Worm (Caenorhabditis elegans) whole organism, L1 larva: Measurements from ENCODE around the gene dmd-7.

Experiments used
- C16A3.4 ChIP-seq: fragments of 150-350 bp; optimal IDR thresholded peaks from 2 replicates; lab custom pipeline; 2014; ENCODE audit warnings: missing biosample characterization, missing genetic modification characterization
- C34B4.2 ChIP-seq: sonication (generic microtip); optimal IDR thresholded peaks from 2 replicates; lab custom pipeline; 2017; ENCODE audit warnings: mild to moderate bottlenecking, missing genetic modification characterization, missing compliant biosample characterization
- Y116A8C.19 ChIP-seq: sonication (generic microtip); optimal IDR thresholded peaks from 2 replicates; lab custom pipeline; 2016; ENCODE audit warnings: missing compliant biosample characterization, missing genetic modification characterization, borderline replicate concordance
- aha-1 ChIP-seq: fragments of 150-350 bp; optimal IDR thresholded peaks from 2 replicates; lab custom pipeline; 2014; ENCODE audit warnings: missing biosample characterization, missing genetic modification characterization
- alr-1 ChIP-seq: fragments of 200-800 bp; sonication (Bioruptor generic); optimal IDR thresholded peaks from 2 replicates; lab custom pipeline; 2018; ENCODE audit warnings: borderline replicate concordance, mild to moderate bottlenecking, missing genetic modification characterization, missing compliant biosample characterization
- ceh-63 ChIP-seq: fragments of 200-800 bp; sonication (Bioruptor generic); optimal IDR thresholded peaks from 2 replicates; lab custom pipeline; 2018; ENCODE audit warnings: mild to moderate bottlenecking, missing genetic modification characterization, missing compliant biosample characterization
- ceh-8 ChIP-seq: fragments of 200-800 bp; sonication (Bioruptor generic); optimal IDR thresholded peaks from 2 replicates; lab custom pipeline; 2018; ENCODE audit warnings: mild to moderate bottlenecking, missing genetic modification characterization, moderate library complexity, missing compliant biosample characterization
- ceh-82 ChIP-seq, 3 experiments: fragments of 150-350 bp in 1 of 3; sonication (generic microtip) in 2 of 3; optimal IDR thresholded peaks; 2 replicates each; lab custom pipeline; 2014 to 2017; ENCODE audit warnings: missing biosample characterization in 3 of 3, missing genetic modification characterization in 3 of 3
- ceh-88 ChIP-seq: fragments of 200-800 bp; sonication (Bioruptor generic); IDR thresholded peaks from 2 replicates; pipeline ENCODE4 v1.3.6; 2022; ENCODE audit warnings: missing genetic modification characterization, missing compliant biosample characterization
- ceh-90 ChIP-seq: sonication (generic microtip); optimal IDR thresholded peaks from 2 replicates; lab custom pipeline; 2016; ENCODE audit warnings: missing genetic modification characterization, missing compliant biosample characterization
- ces-1 ChIP-seq: fragments of 150-350 bp; optimal IDR thresholded peaks from 2 replicates; lab custom pipeline; 2014; ENCODE audit warnings: missing biosample characterization, missing genetic modification reagents, missing genetic modification characterization
- efl-1 ChIP-seq, 4 experiments: fragments of 150-350 bp; optimal IDR thresholded peaks in 3 of 4; peaks in 1 of 4; 1 replicate in 1 of 4; 2 replicates in 3 of 4; lab custom pipeline; 2014; ENCODE audit warnings: missing biosample characterization in 2 of 4, missing genetic modification characterization in 2 of 4, missing genetic modification reagents in 2 of 4
- egl-13 ChIP-seq: sonication (generic microtip); optimal IDR thresholded peaks from 2 replicates; lab custom pipeline; 2016; ENCODE audit warnings: missing genotype, missing genetic modification reagents, missing genetic modification characterization, missing compliant biosample characterization
- elt-2 ChIP-seq: sonication (generic microtip); optimal IDR thresholded peaks from 2 replicates; lab custom pipeline; 2016; ENCODE audit warnings: missing genetic modification characterization, mild to moderate bottlenecking, inconsistent platforms, missing compliant biosample characterization, missing genetic modification reagents
- elt-3 ChIP-seq, 6 experiments: fragments of 150-350 bp in 1 of 6; sonication (generic microtip); optimal IDR thresholded peaks; 2 replicates each; lab custom pipeline; 2017 to 2018; ENCODE audit warnings: missing biosample characterization in 6 of 6, missing genetic modification characterization in 6 of 6, inconsistent platforms in 1 of 6
- ets-5 ChIP-seq: fragments of 200-800 bp; sonication (Bioruptor generic); IDR thresholded peaks from 2 replicates; pipeline ENCODE4 v1.3.6; 2022; ENCODE audit warnings: missing genetic modification characterization, missing compliant biosample characterization
- fos-1 ChIP-seq: fragments of 150-350 bp; optimal IDR thresholded peaks from 2 replicates; lab custom pipeline; 2014; ENCODE audit warnings: missing biosample characterization, missing genetic modification characterization
- hpl-2 ChIP-seq: fragments of 150-350 bp; optimal IDR thresholded peaks from 2 replicates; lab custom pipeline; 2014; ENCODE audit warnings: missing biosample characterization, missing genetic modification reagents, missing genetic modification characterization
- irx-1 ChIP-seq: sonication (generic microtip); optimal IDR thresholded peaks from 2 replicates; lab custom pipeline; 2016; ENCODE audit warnings: missing genetic modification characterization, missing compliant biosample characterization
- jun-1 ChIP-seq: fragments of 150-350 bp; optimal IDR thresholded peaks from 2 replicates; lab custom pipeline; 2014; ENCODE audit warnings: missing biosample characterization, missing genetic modification reagents, missing genetic modification characterization
- lin-14 ChIP-seq: fragments of 200-800 bp; sonication (Bioruptor generic); optimal IDR thresholded peaks from 2 replicates; lab custom pipeline; 2018; ENCODE audit warnings: mild to moderate bottlenecking, missing genetic modification characterization, moderate library complexity, missing compliant biosample characterization
- lin-39 ChIP-seq: fragments of 150-350 bp; optimal IDR thresholded peaks from 2 replicates; lab custom pipeline; 2014; ENCODE audit warnings: missing biosample characterization, missing genetic modification reagents, missing genetic modification characterization
- lir-3 ChIP-seq: sonication (generic microtip); optimal IDR thresholded peaks from 2 replicates; lab custom pipeline; 2016; ENCODE audit warnings: mild to moderate bottlenecking, missing genetic modification characterization, moderate library complexity, missing compliant biosample characterization; ENCODE audit not compliant: poor library complexity
- mab-9 ChIP-seq: fragments of 200-800 bp; sonication (Bioruptor generic); IDR thresholded peaks from 2 replicates; pipeline ENCODE4 v1.3.6; 2022; ENCODE audit warnings: missing genetic modification reagents, missing genetic modification characterization, missing compliant biosample characterization
- mdl-1 ChIP-seq, 2 experiments: fragments of 150-350 bp; optimal IDR thresholded peaks; 2 replicates each; lab custom pipeline; 2014 to 2017; ENCODE audit warnings: missing biosample characterization in 2 of 2, missing genetic modification characterization in 2 of 2, inconsistent platforms in 1 of 2
- nhr-12 ChIP-seq: sonication (generic microtip); optimal IDR thresholded peaks from 2 replicates; lab custom pipeline; 2017; ENCODE audit warnings: missing biosample characterization, missing genetic modification characterization
- nhr-237 ChIP-seq: fragments of 150-350 bp; optimal IDR thresholded peaks from 2 replicates; lab custom pipeline; 2014; ENCODE audit warnings: missing biosample characterization, missing genetic modification characterization
- nhr-76 ChIP-seq: sonication (generic microtip); optimal IDR thresholded peaks from 2 replicates; lab custom pipeline; 2017; ENCODE audit warnings: missing biosample characterization, missing genetic modification characterization
- nhr-77 ChIP-seq: fragments of 150-350 bp; optimal IDR thresholded peaks from 2 replicates; lab custom pipeline; 2014; ENCODE audit warnings: missing biosample characterization, missing genetic modification characterization
- nhr-85 ChIP-seq: sonication (generic microtip); peaks from one replicate; lab custom pipeline; 2016; ENCODE audit warnings: missing genetic modification characterization, inconsistent platforms, missing compliant biosample characterization
- nhr-90 ChIP-seq: sonication (generic microtip); optimal IDR thresholded peaks from 2 replicates; lab custom pipeline; 2016; ENCODE audit warnings: mild to moderate bottlenecking, missing genetic modification characterization, missing compliant biosample characterization; ENCODE audit not compliant: poor library complexity
- pax-3 ChIP-seq: fragments of 200-800 bp; sonication (Bioruptor generic); optimal IDR thresholded peaks from 2 replicates; lab custom pipeline; 2018; ENCODE audit warnings: mild to moderate bottlenecking, missing genetic modification characterization, moderate library complexity, missing compliant biosample characterization
- rnt-1 ChIP-seq: sonication (generic microtip); optimal IDR thresholded peaks from 2 replicates; lab custom pipeline; 2016; ENCODE audit warnings: mild to moderate bottlenecking, missing genetic modification characterization, moderate library complexity, missing compliant biosample characterization
- skn-1 ChIP-seq: fragments of 150-350 bp; optimal IDR thresholded peaks from 2 replicates; lab custom pipeline; 2014; ENCODE audit warnings: missing biosample characterization, missing genetic modification characterization
- sox-4 ChIP-seq: sonication (generic microtip); optimal IDR thresholded peaks from 2 replicates; lab custom pipeline; 2016; ENCODE audit warnings: missing genetic modification characterization, missing compliant biosample characterization
- sptf-1 ChIP-seq: fragments of 150-350 bp; optimal IDR thresholded peaks from 2 replicates; lab custom pipeline; 2014; ENCODE audit warnings: missing biosample characterization, missing genetic modification characterization
- unc-130 ChIP-seq: fragments of 150-350 bp; optimal IDR thresholded peaks from 2 replicates; lab custom pipeline; 2017; ENCODE audit warnings: missing biosample characterization, missing genetic modification characterization, inconsistent platforms
- unc-62 ChIP-seq: fragments of 150-350 bp; optimal IDR thresholded peaks from 2 replicates; lab custom pipeline; 2014; ENCODE audit warnings: missing biosample characterization, missing genetic modification reagents, missing genetic modification characterization
- unc-86 ChIP-seq: sonication (generic microtip); optimal IDR thresholded peaks from 2 replicates; lab custom pipeline; 2016; ENCODE audit warnings: missing genetic modification characterization, missing compliant biosample characterization
- unc-98 ChIP-seq: fragments of 200-800 bp; sonication (Bioruptor generic); IDR thresholded peaks from 2 replicates; pipeline ENCODE4 v1.3.6; 2022; ENCODE audit warnings: missing genetic modification characterization, missing compliant biosample characterization
- vab-15 ChIP-seq: sonication (generic microtip); optimal IDR thresholded peaks from 2 replicates; lab custom pipeline; 2017; ENCODE audit warnings: missing genotype, mild to moderate bottlenecking, missing genetic modification characterization, missing compliant biosample characterization
- zip-4 ChIP-seq: fragments of 200-800 bp; sonication (Bioruptor generic); optimal IDR thresholded peaks from 2 replicates; lab custom pipeline; 2018; ENCODE audit warnings: mild to moderate bottlenecking, missing genetic modification characterization, moderate library complexity, missing compliant biosample characterization
- ztf-11 ChIP-seq, 2 experiments: sonication (generic microtip); optimal IDR thresholded peaks; 2 replicates each; lab custom pipeline; 2016 to 2017; ENCODE audit warnings: missing genetic modification characterization in 2 of 2, missing biosample characterization in 1 of 2, missing compliant biosample characterization in 1 of 2
- ztf-4 ChIP-seq: fragments of 150-350 bp; optimal IDR thresholded peaks from 2 replicates; lab custom pipeline; 2014; ENCODE audit warnings: missing biosample characterization, missing genetic modification characterization

The dmd-7 gene

ce11 chrV:6206498-6206897 lies 40.2 kb upstream of the dmd-7 start, which contains the start of gene W06H8.2:
Gene W06H8.2, plus strand, starts transcription at chrV:6206755.
- TF ChIP-seq Y116A8C.19 (tag; lab: Kevin White, UChicago) (no peak), sox-4 (tag; lab: Kevin White, UChicago) (no peak), unc-98 (GFP tag; lab: Robert Waterston, UW) (no peak), skn-1 (peak; percentile 95), ceh-88 (no peak), unc-130 (no peak), hpl-2 (GFP tag; lab: Kevin White, UChicago) (no peak), lir-3 (no peak), lin-39 (tag; lab: Kevin White, UChicago) (no peak), nhr-77 (tag; lab: Kevin White, UChicago) (no peak), fos-1 (no peak), mdl-1 (tag; optimal IDR thresholded peaks at IDR 0.05; lab: Kevin White, UChicago) (no peak), unc-62 (GFP tag; lab: Kevin White, UChicago) (no peak), unc-86 (tag; lab: Kevin White, UChicago) (no peak), nhr-85 (tag; lab: Kevin White, UChicago) (peak; percentile 54), irx-1 (tag; lab: Kevin White, UChicago) (no peak), egl-13 (tag; lab: Kevin White, UChicago) (no peak), ceh-8 (GFP tag; lab: Kevin White, UChicago) (no peak), mab-9 (GFP tag; lab: Robert Waterston, UW) (no peak), lin-14 (GFP tag; lab: Kevin White, UChicago) (peak; percentile 24), sptf-1 (tag; lab: Kevin White, UChicago) (no peak), C34B4.2 (no peak), ces-1 (GFP tag; lab: Kevin White, UChicago) (no peak), ztf-11 (tag; optimal IDR thresholded peaks at IDR 0.05; lab: Kevin White, UChicago) (no peak), aha-1 (no peak)

- no peak for TF ChIP-seq egl-13 (tag; lab: Kevin White, UChicago)
- no peak for TF ChIP-seq zip-4
- no peak for TF ChIP-seq unc-62 (GFP tag; lab: Kevin White, UChicago)
- no peak for TF ChIP-seq efl-1 (optimal IDR thresholded peaks at IDR 0.05; lab: Kevin White, UChicago)
- TF ChIP-seq efl-1 (GFP tag; optimal IDR thresholded peaks at IDR 0.05 in 1 of 2; lab: Kevin White, UChicago), result no peak
- no peak for TF ChIP-seq lir-3
- no peak for TF ChIP-seq C16A3.4 (tag; lab: Kevin White, UChicago)
- no peak for TF ChIP-seq mab-9 (GFP tag; lab: Robert Waterston, UW)
- no peak for TF ChIP-seq rnt-1 (tag; lab: Kevin White, UChicago)
- no peak for TF ChIP-seq nhr-76
- no peak for TF ChIP-seq nhr-12 (tag; lab: Kevin White, UChicago)
- no peak for TF ChIP-seq ets-5
- no peak for TF ChIP-seq elt-3 (tag; optimal IDR thresholded peaks at IDR 0.05; lab: Kevin White, UChicago)
- TF ChIP-seq ztf-4 (tag; lab: Kevin White, UChicago), result no peak
- no peak for TF ChIP-seq nhr-237 (tag; lab: Kevin White, UChicago)
- TF ChIP-seq vab-15 (tag; lab: Kevin White, UChicago), result no peak
- TF ChIP-seq pax-3, result no peak
- TF ChIP-seq nhr-90 (tag; lab: Kevin White, UChicago), result no peak
- TF ChIP-seq unc-98 (GFP tag; lab: Robert Waterston, UW), result no peak
Observed at ce11 chrV:6208585-6208984, 38.1 kb upstream of the dmd-7 start, which contains the start of gene rme-1. Gene rme-1, plus strand, starts transcription at chrV:6208885.

DNA sequence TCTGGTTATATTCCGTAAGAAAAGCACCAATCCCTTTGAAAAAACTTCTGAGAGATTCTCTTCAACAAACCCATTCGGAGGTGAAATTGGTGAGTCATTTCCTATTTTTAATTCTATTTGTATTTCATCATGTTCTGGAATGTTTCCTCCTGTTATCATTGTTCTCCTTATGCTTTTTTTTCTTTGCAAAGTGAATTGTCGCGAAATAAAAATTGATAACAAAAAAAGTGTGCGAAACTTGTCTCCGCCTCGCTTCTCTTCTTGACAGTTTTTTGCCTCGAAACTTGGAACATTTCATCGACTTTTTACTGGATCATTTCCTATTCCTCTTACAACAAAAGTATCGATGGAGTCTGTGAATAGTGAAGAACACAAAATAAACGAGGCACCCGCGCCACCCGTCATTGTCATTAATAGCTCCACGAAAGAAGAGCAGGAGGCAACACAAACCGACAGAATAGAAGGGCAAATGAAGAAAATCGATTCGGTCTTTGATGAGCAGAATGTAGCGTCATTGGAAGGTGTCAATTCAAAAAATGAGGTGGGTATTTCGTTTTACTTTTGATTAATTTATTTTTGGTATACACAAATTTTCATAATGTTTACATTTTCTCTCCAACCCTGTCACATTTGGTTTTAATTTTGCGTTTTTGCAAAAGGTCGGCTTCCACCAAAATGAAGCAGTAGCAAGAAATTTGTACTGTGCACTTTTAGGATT lies 36.6 kb upstream of the dmd-7 start:
- TF ChIP-seq jun-1 (tag; lab: Kevin White, UChicago), result peak; percentile 32
- TF ChIP-seq ceh-90 (tag; lab: Kevin White, UChicago), result no peak
- TF ChIP-seq elt-2, result peak; percentile 23
- TF ChIP-seq ceh-63, result no peak
- TF ChIP-seq nhr-76, result no peak
- TF ChIP-seq pax-3, result no peak
- TF ChIP-seq ceh-82 (tag; optimal IDR thresholded peaks at IDR 0.05; lab: Kevin White, UChicago), result no peak
- no peak for TF ChIP-seq sptf-1 (tag; lab: Kevin White, UChicago)
- TF ChIP-seq alr-1 (tag; lab: Kevin White, UChicago), result no peak
- no peak for TF ChIP-seq vab-15 (tag; lab: Kevin White, UChicago)
